Fruit fly (Drosophila melanogaster) whole organism, embryonic: Measurements from ENCODE around the gene CG6340.

Experiments
- ATbp ChIP-seq: fragments of 200-800 bp; sonication (Bioruptor generic); optimal IDR thresholded peaks from 2 replicates; lab custom pipeline; 2017; ENCODE audit warnings: missing biosample characterization, mild to moderate bottlenecking, missing genetic modification characterization, missing genetic modification reagents
- Abd-B ChIP-seq: fragments of 200-800 bp; sonication (Bioruptor generic); optimal IDR thresholded peaks from 2 replicates; lab custom pipeline; 2018; ENCODE audit warnings: missing biosample characterization, mild to moderate bottlenecking, missing genetic modification characterization, moderate library complexity
- BEAF-32 ChIP-seq: fragments of 200-800 bp; sonication (Bioruptor generic); optimal IDR thresholded peaks from 3 replicates; lab custom pipeline; 2017; ENCODE audit warnings: missing biosample characterization, missing genetic modification characterization, mild to moderate bottlenecking, moderate library complexity, missing genetic modification reagents
- Blimp-1 ChIP-seq: fragments of 200-800 bp; sonication (Bioruptor generic); optimal IDR thresholded peaks from 3 replicates; lab custom pipeline; 2018; ENCODE audit warnings: missing biosample characterization, missing genetic modification characterization, mild to moderate bottlenecking, moderate library complexity, missing genetic modification reagents
- CG11247 ChIP-seq: fragments of 200-800 bp; sonication (Bioruptor generic); IDR thresholded peaks from 2 replicates; pipeline ENCODE4 v1.3.6; 2022; ENCODE audit warnings: missing biosample characterization, missing genetic modification characterization
- CG12769 ChIP-seq: fragments of 200-800 bp; sonication (Bioruptor generic); optimal IDR thresholded peaks from 2 replicates; lab custom pipeline; 2019; ENCODE audit warnings: missing biosample characterization, mild to moderate bottlenecking, missing genetic modification characterization, moderate library complexity
- CG12942 ChIP-seq: fragments of 200-800 bp; sonication (Bioruptor generic); optimal IDR thresholded peaks from 3 replicates; lab custom pipeline; 2016; ENCODE audit warnings: missing biosample characterization, missing genetic modification characterization
- CG13424 ChIP-seq: fragments of 200-800 bp; sonication (Bioruptor generic); optimal IDR thresholded peaks from 2 replicates; lab custom pipeline; 2019; ENCODE audit warnings: missing biosample characterization, mild to moderate bottlenecking, missing genetic modification characterization, moderate library complexity
- CG14667 ChIP-seq: fragments of 200-800 bp; sonication (Bioruptor generic); IDR thresholded peaks from 2 replicates; pipeline ENCODE4 v1.3.6; 2022; ENCODE audit warnings: missing biosample characterization, missing genetic modification characterization
- CG17328 ChIP-seq: fragments of 200-800 bp; sonication (Bioruptor generic); IDR thresholded peaks from 2 replicates; pipeline ENCODE4 v1.3.6; 2022; ENCODE audit warnings: missing biosample characterization, missing genetic modification characterization
- CG17568 ChIP-seq: fragments of 200-800 bp; sonication (Bioruptor generic); optimal IDR thresholded peaks from 2 replicates; lab custom pipeline; 2018; ENCODE audit warnings: missing biosample characterization, mild to moderate bottlenecking, missing genetic modification characterization, moderate library complexity
- CG2712 ChIP-seq: fragments of 200-800 bp; optimal IDR thresholded peaks from 3 replicates; lab custom pipeline; 2019; ENCODE audit warnings: missing biosample characterization, mild to moderate bottlenecking, missing genetic modification characterization, moderate library complexity
- CG30403 ChIP-seq: fragments of 200-800 bp; sonication (Bioruptor generic); optimal IDR thresholded peaks from 3 replicates; lab custom pipeline; 2016; ENCODE audit warnings: missing biosample characterization, missing genetic modification characterization
- CG8944 ChIP-seq: fragments of 200-800 bp; sonication (Bioruptor generic); optimal IDR thresholded peaks from 3 replicates; lab custom pipeline; 2016; ENCODE audit warnings: missing biosample characterization, missing genetic modification characterization
- CG9215 ChIP-seq: fragments of 200-800 bp; sonication (Bioruptor generic); IDR thresholded peaks from 2 replicates; pipeline ENCODE4 v1.3.6; 2022; ENCODE audit warnings: missing biosample characterization, missing genetic modification characterization
- CG9437 ChIP-seq: fragments of 200-800 bp; sonication (Bioruptor generic); optimal IDR thresholded peaks from 2 replicates; lab custom pipeline; 2018; ENCODE audit warnings: missing biosample characterization, mild to moderate bottlenecking, missing genetic modification characterization
- CG9727 ChIP-seq: fragments of 200-800 bp; sonication (Bioruptor generic); optimal IDR thresholded peaks from 3 replicates; lab custom pipeline; 2017; ENCODE audit warnings: missing biosample characterization, mild to moderate bottlenecking, missing genetic modification characterization
- Deaf1 ChIP-seq: fragments of 200-800 bp; optimal IDR thresholded peaks from 3 replicates; lab custom pipeline; 2019; ENCODE audit warnings: missing biosample characterization, mild to moderate bottlenecking, missing genetic modification characterization, moderate library complexity
- Gsc ChIP-seq: fragments of 200-800 bp; sonication (Bioruptor generic); IDR thresholded peaks from 2 replicates; pipeline ENCODE4 v1.3.6; 2022; ENCODE audit warnings: missing biosample characterization, missing genetic modification characterization
- H15 ChIP-seq: fragments of 200-800 bp; sonication (Bioruptor generic); IDR thresholded peaks from 3 replicates; pipeline ENCODE4 v1.3.6; 2022; ENCODE audit warnings: missing biosample characterization, missing genetic modification characterization
- H2.0 ChIP-seq: fragments of 200-800 bp; sonication (Bioruptor generic); IDR thresholded peaks from 2 replicates; pipeline ENCODE4 v1.3.6; 2022; ENCODE audit warnings: missing biosample characterization, missing genetic modification characterization
- HHEX ChIP-seq: fragments of 200-800 bp; sonication (Bioruptor generic); optimal IDR thresholded peaks from 3 replicates; lab custom pipeline; 2017; ENCODE audit warnings: missing biosample characterization, mild to moderate bottlenecking, missing genetic modification characterization, missing genetic modification reagents
- Hmx ChIP-seq: fragments of 200-800 bp; sonication (Bioruptor generic); optimal IDR thresholded peaks from 2 replicates; lab custom pipeline; 2016; ENCODE audit warnings: missing biosample characterization, missing genetic modification characterization
- Lpt ChIP-seq: fragments of >200 bp; optimal IDR thresholded peaks from 2 replicates; lab custom pipeline; 2018; ENCODE audit warnings: missing biosample characterization, missing genetic modification characterization
- Meics ChIP-seq: fragments of 200-800 bp; sonication (Bioruptor generic); optimal IDR thresholded peaks from 2 replicates; lab custom pipeline; 2017; ENCODE audit warnings: missing biosample characterization, mild to moderate bottlenecking, missing genetic modification characterization
- Mes4 ChIP-seq: fragments of 200-800 bp; sonication (Bioruptor generic); optimal IDR thresholded peaks from 2 replicates; lab custom pipeline; 2016; ENCODE audit warnings: missing biosample characterization, missing genetic modification characterization
- Myb ChIP-seq: fragments of 200-800 bp; sonication (Bioruptor generic); optimal IDR thresholded peaks from 2 replicates; lab custom pipeline; 2016; ENCODE audit warnings: missing biosample characterization, missing genetic modification characterization
- Usf ChIP-seq: fragments of 200-800 bp; sonication (Bioruptor generic); optimal IDR thresholded peaks from 2 replicates; lab custom pipeline; 2017; ENCODE audit warnings: missing genotype, missing biosample characterization, missing genetic modification characterization
- Xrp1 ChIP-seq: fragments of 200-800 bp; sonication (Bioruptor generic); IDR thresholded peaks from 2 replicates; pipeline ENCODE4 v1.3.6; 2022; ENCODE audit warnings: missing biosample characterization, missing genetic modification characterization
- ara ChIP-seq: fragments of 200-800 bp; sonication (Bioruptor generic); IDR thresholded peaks from 2 replicates; pipeline ENCODE4 v1.3.6; 2022; ENCODE audit warnings: missing biosample characterization, missing genetic modification characterization
- ase ChIP-seq: fragments of 200-800 bp; sonication (Bioruptor generic); IDR thresholded peaks from 3 replicates; pipeline ENCODE4 v1.3.6; 2022; ENCODE audit warnings: missing biosample characterization, missing genetic modification characterization
- bsh ChIP-seq, 2 experiments: fragments of 200-800 bp; sonication (Bioruptor generic); optimal IDR thresholded peaks; 2 replicates each; lab custom pipeline; 2017 to 2018; ENCODE audit warnings: mild to moderate bottlenecking in 2 of 2, missing biosample characterization in 2 of 2, missing genetic modification characterization in 2 of 2, moderate library complexity in 1 of 2
- cg ChIP-seq: fragments of 200-800 bp; sonication (Bioruptor generic); optimal IDR thresholded peaks from 3 replicates; lab custom pipeline; 2019; ENCODE audit warnings: missing biosample characterization, mild to moderate bottlenecking, missing genetic modification characterization, moderate library complexity
- chinmo ChIP-seq: fragments of 200-800 bp; sonication (Bioruptor generic); IDR thresholded peaks from 4 replicates; pipeline ENCODE4 v1.3.6; 2022; ENCODE audit warnings: missing biosample characterization, missing genetic modification characterization; ENCODE audit not compliant: partially characterized antibody
- dan ChIP-seq: fragments of 200-800 bp; sonication (Bioruptor generic); IDR thresholded peaks from 2 replicates; pipeline ENCODE4 v1.3.6; 2022; ENCODE audit warnings: missing biosample characterization, missing genetic modification characterization
- dmrt99B ChIP-seq: fragments of 200-800 bp; sonication (Bioruptor generic); optimal IDR thresholded peaks from 2 replicates; lab custom pipeline; 2018; ENCODE audit warnings: missing biosample characterization, mild to moderate bottlenecking, missing genetic modification characterization, moderate library complexity
- emc ChIP-seq: fragments of 200-800 bp; sonication (Bioruptor generic); optimal IDR thresholded peaks from 2 replicates; lab custom pipeline; 2016; ENCODE audit warnings: missing biosample characterization, missing genetic modification characterization
- fd64A ChIP-seq: fragments of 200-800 bp; sonication (Bioruptor generic); optimal IDR thresholded peaks from 3 replicates; lab custom pipeline; 2018; ENCODE audit warnings: missing biosample characterization, mild to moderate bottlenecking, missing genetic modification characterization
- gro ChIP-seq: fragments of 200-800 bp; sonication (Bioruptor generic); optimal IDR thresholded peaks from 2 replicates; lab custom pipeline; 2016; ENCODE audit warnings: missing biosample characterization, missing genetic modification characterization
- kay ChIP-seq: fragments of 200-800 bp; sonication (Bioruptor generic); optimal IDR thresholded peaks from 2 replicates; lab custom pipeline; 2016; ENCODE audit warnings: missing biosample characterization, missing genetic modification characterization
- maf-S ChIP-seq: fragments of 200-800 bp; sonication (Bioruptor generic); optimal IDR thresholded peaks from 2 replicates; lab custom pipeline; 2016; ENCODE audit warnings: missing biosample characterization, missing genetic modification characterization
- mld ChIP-seq: fragments of 200-800 bp; sonication (Bioruptor generic); IDR thresholded peaks from 3 replicates; pipeline ENCODE4 v1.3.6; 2022; ENCODE audit warnings: missing biosample characterization, missing genetic modification characterization; ENCODE audit not compliant: partially characterized antibody
- peb ChIP-seq: fragments of 200-800 bp; sonication (Bioruptor generic); IDR thresholded peaks from 2 replicates; pipeline ENCODE4 v1.3.6; 2022; ENCODE audit warnings: missing biosample characterization, missing genetic modification characterization
- pfk ChIP-seq: fragments of 200-800 bp; sonication (Bioruptor generic); optimal IDR thresholded peaks from 2 replicates; lab custom pipeline; 2018; ENCODE audit warnings: missing biosample characterization, mild to moderate bottlenecking, missing genetic modification characterization, moderate library complexity
- phol ChIP-seq: fragments of 200-800 bp; sonication (Bioruptor generic); optimal IDR thresholded peaks from 3 replicates; lab custom pipeline; 2018; ENCODE audit warnings: missing biosample characterization, mild to moderate bottlenecking, missing genetic modification characterization, moderate library complexity
- scrt ChIP-seq: fragments of 200-800 bp; sonication (Bioruptor generic); optimal IDR thresholded peaks from 2 replicates; lab custom pipeline; 2018; ENCODE audit warnings: missing biosample characterization, mild to moderate bottlenecking, missing genetic modification characterization, moderate library complexity
- sisA ChIP-seq: fragments of 200-800 bp; sonication (Bioruptor generic); IDR thresholded peaks from 2 replicates; pipeline ENCODE4 v1.3.6; 2022; ENCODE audit warnings: missing biosample characterization, missing genetic modification characterization
- sob ChIP-seq: fragments of 200-800 bp; sonication (Bioruptor generic); IDR thresholded peaks from 2 replicates; pipeline ENCODE4 v1.3.6; 2022; ENCODE audit warnings: missing biosample characterization, missing genetic modification characterization
- toy ChIP-seq: fragments of 200-800 bp; sonication (Bioruptor generic); IDR thresholded peaks from 2 replicates; pipeline ENCODE4 v1.3.6; 2022; ENCODE audit warnings: missing biosample characterization, missing genetic modification characterization
- twi ChIP-seq: fragments of 200-800 bp; optimal IDR thresholded peaks from 2 replicates; lab custom pipeline; 2019; ENCODE audit warnings: missing biosample characterization, mild to moderate bottlenecking, missing genetic modification characterization, moderate library complexity
- usp ChIP-seq: fragments of >200 bp; optimal IDR thresholded peaks from 2 replicates; lab custom pipeline; 2017; ENCODE audit warnings: missing biosample characterization, missing genetic modification characterization
- z ChIP-seq: fragments of 200-800 bp; sonication (Bioruptor generic); IDR thresholded peaks from 3 replicates; pipeline ENCODE4 v1.3.6; 2022; ENCODE audit warnings: missing biosample characterization, missing genetic modification characterization

CG6340 gene

DNA sequence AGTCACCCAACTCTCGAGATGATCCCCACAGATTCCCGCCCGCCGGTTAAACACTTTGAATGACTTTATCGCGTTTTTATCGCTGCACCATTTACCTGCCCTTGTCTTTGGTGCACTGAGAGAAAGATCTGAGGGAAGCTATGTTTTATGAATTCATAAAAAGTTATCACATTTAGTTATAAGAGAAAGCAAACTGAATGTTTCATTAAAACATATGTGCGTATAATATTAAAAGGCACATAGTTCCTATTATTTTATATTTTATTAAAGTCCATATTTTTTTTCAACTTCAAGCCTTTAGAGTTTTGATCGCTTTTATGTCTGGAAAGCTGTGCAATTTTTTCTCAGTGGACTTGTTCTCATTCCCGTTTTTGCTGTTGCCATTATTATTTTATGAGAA lies 48.2 kb downstream of the CG6340 start (continued):
- TF ChIP-seq Xrp1 (GFP tag; lab: Robert Waterston, UW) (no peak), H2.0 (GFP tag; lab: Robert Waterston, UW) (no peak), CG8944 (no peak), scrt (GFP tag; lab: Kevin White, UChicago) (no peak), fd64A (GFP tag; lab: Kevin White, UChicago) (no peak), z (no peak), sisA (no peak), Lpt (GFP tag; lab: Kevin White, UChicago) (no peak), chinmo (GFP tag; lab: Robert Waterston, UW) (no peak), CG9727 (GFP tag; lab: Kevin White, UChicago) (no peak), Abd-B (GFP tag; lab: Kevin White, UChicago) (no peak), CG12942 (no peak), dan (no peak), Meics (GFP tag; lab: Kevin White, UChicago) (peak; percentile 19), maf-S (GFP tag; lab: Kevin White, UChicago) (no peak), Blimp-1 (GFP tag; lab: Kevin White, UChicago) (no peak), CG13424 (tag; lab: Kevin White, UChicago) (peak; percentile 18), HHEX (no peak), cg (GFP tag; lab: Kevin White, UChicago) (no peak), pfk (no peak), H15 (GFP tag; lab: Robert Waterston, UW) (no peak), twi (no peak), ATbp (no peak), ara (GFP tag; lab: Robert Waterston, UW) (no peak), bsh (GFP tag; optimal IDR thresholded peaks at IDR 0.05; lab: Kevin White, UChicago) (peak in 1 of 2 experiments; percentile 19), CG17328 (no peak), ase (GFP tag; lab: Robert Waterston, UW) (no peak), dmrt99B (peak; percentile 50), sob (GFP tag; lab: Robert Waterston, UW) (no peak), phol (tag; lab: Kevin White, UChicago) (peak; percentile 25), Myb (GFP tag; lab: Kevin White, UChicago) (no peak), gro (no peak), BEAF-32 (no peak), usp (GFP tag; lab: Kevin White, UChicago) (no peak), CG9215 (no peak; the same call in 1 of the 2 replicates), CG9437 (GFP tag; lab: Kevin White, UChicago) (no peak), CG11247 (no peak), toy (GFP tag; lab: Robert Waterston, UW) (no peak), kay (no peak), mld (no peak), Mes4 (GFP tag; lab: Kevin White, UChicago) (no peak), CG30403 (GFP tag; lab: Kevin White, UChicago) (peak; percentile 9), Hmx (GFP tag; lab: Kevin White, UChicago) (no peak), peb (GFP tag; lab: Robert Waterston, UW) (no peak), CG2712 (tag; lab: Kevin White, UChicago) (peak; percentile 8), Usf (GFP tag; lab: Kevin White, UChicago) (no peak), Gsc (GFP tag; lab: Robert Waterston, UW) (no peak), CG12769 (tag; lab: Kevin White, UChicago) (no peak), Deaf1 (tag; lab: Kevin White, UChicago) (no peak), emc (GFP tag; lab: Kevin White, UChicago) (no peak), CG14667 (no peak), CG17568 (GFP tag; lab: Kevin White, UChicago) (no peak)
